Worm (Caenorhabditis elegans): Measurements from ENCODE around the gene twk-13.

DNA sequence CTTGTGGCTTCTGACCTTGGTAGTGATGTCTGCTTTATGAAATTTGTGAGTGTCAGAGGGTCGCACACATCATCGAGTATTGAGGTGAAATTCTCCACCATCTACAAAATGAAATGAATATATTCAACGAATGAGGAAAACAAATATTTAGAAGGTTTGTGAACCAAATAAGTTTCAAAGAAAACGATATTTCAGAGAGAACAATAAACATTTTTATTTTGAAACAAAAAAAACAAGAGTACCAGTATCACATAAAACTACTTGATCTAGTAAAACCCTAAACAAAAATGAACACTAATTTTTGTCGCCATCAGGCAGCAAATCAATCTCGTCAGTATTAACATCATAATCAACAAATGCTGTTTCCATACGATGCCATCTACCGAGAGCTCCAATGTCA lies 20.7 kb downstream of the twk-13 start, which contains the start of gene R04F11.3:
- TF ChIP-seq ztf-25 (GFP tag; IDR thresholded peaks at IDR 0.05): no peak
- TF ChIP-seq madf-10 (tag; optimal IDR thresholded peaks at IDR 0.05): no peak
- TF ChIP-seq lin-26 (GFP tag; IDR thresholded peaks at IDR 0.05): no peak
- no peak for TF ChIP-seq unc-62 (GFP tag; optimal IDR thresholded peaks at IDR 0.05)
- TF ChIP-seq repo-1 (tag; optimal IDR thresholded peaks at IDR 0.05): no peak
- TF ChIP-seq lin-35 (GFP tag; optimal IDR thresholded peaks at IDR 0.05): no peak
- TF ChIP-seq F57C9.4 (tag; optimal IDR thresholded peaks at IDR 0.05): no peak
